Fruit fly (Drosophila melanogaster) whole organism, embryonic: Measurements from ENCODE around the gene CG2003.

ENCODE experiments used
- CG13287 ChIP-seq: fragments of 200-800 bp; sonication (Bioruptor generic); IDR thresholded peaks from 2 replicates; pipeline ENCODE4 v1.3.6; 2022; ENCODE audit warnings: missing biosample characterization, missing genetic modification characterization; ENCODE audit not compliant: partially characterized antibody
- CG13775 ChIP-seq: fragments of 200-800 bp; sonication (Bioruptor generic); optimal IDR thresholded peaks from 3 replicates; lab custom pipeline; 2017; ENCODE audit warnings: missing biosample characterization, mild to moderate bottlenecking, missing genetic modification characterization
- CG13894 ChIP-seq: fragments of 200-800 bp; sonication (Bioruptor generic); optimal IDR thresholded peaks from 3 replicates; lab custom pipeline; 2018; ENCODE audit warnings: missing biosample characterization, mild to moderate bottlenecking, missing genetic modification characterization, moderate library complexity
- CG14710 ChIP-seq: fragments of 200-800 bp; sonication (Bioruptor generic); optimal IDR thresholded peaks from 3 replicates; lab custom pipeline; 2019; ENCODE audit warnings: missing biosample characterization, mild to moderate bottlenecking, missing genetic modification characterization, moderate library complexity
- CG1602 ChIP-seq: fragments of 200-800 bp; sonication (Bioruptor generic); optimal IDR thresholded peaks from 3 replicates; lab custom pipeline; 2016; ENCODE audit warnings: missing biosample characterization, missing genetic modification characterization
- CG1603 ChIP-seq: fragments of 200-800 bp; sonication (Bioruptor generic); optimal IDR thresholded peaks from 2 replicates; lab custom pipeline; 2019; ENCODE audit warnings: missing biosample characterization, mild to moderate bottlenecking, missing genetic modification characterization, moderate library complexity
- CG16779 ChIP-seq: fragments of 200-800 bp; sonication (Bioruptor generic); IDR thresholded peaks from 2 replicates; pipeline ENCODE4 v1.3.6; 2022; ENCODE audit warnings: missing biosample characterization, missing genetic modification characterization
- CG17361 ChIP-seq: fragments of 200-800 bp; sonication (Bioruptor generic); IDR thresholded peaks from 3 replicates; pipeline ENCODE4 v1.3.6; 2022; ENCODE audit warnings: missing biosample characterization, missing genetic modification characterization
- CG17802 ChIP-seq: fragments of 200-800 bp; sonication (Bioruptor generic); optimal IDR thresholded peaks from 2 replicates; lab custom pipeline; 2018; ENCODE audit warnings: missing biosample characterization, mild to moderate bottlenecking, missing genetic modification characterization, moderate library complexity
- CG1792 ChIP-seq: fragments of 200-800 bp; sonication (Bioruptor generic); optimal IDR thresholded peaks from 2 replicates; lab custom pipeline; 2016; ENCODE audit warnings: missing biosample characterization, missing genetic modification characterization
- CG18011 ChIP-seq: fragments of 200-800 bp; sonication (Bioruptor generic); optimal IDR thresholded peaks from 2 replicates; lab custom pipeline; 2017; ENCODE audit warnings: missing biosample characterization, missing genetic modification characterization, mild to moderate bottlenecking, moderate library complexity, missing genotype
- CG5953 ChIP-seq: fragments of 200-800 bp; sonication (Bioruptor generic); IDR thresholded peaks from 2 replicates; pipeline ENCODE4 v1.3.6; 2022; ENCODE audit warnings: missing biosample characterization, missing genetic modification characterization
- CG6765 ChIP-seq: fragments of 200-800 bp; sonication (Bioruptor generic); optimal IDR thresholded peaks from 3 replicates; lab custom pipeline; 2017; ENCODE audit warnings: missing biosample characterization, mild to moderate bottlenecking, missing genetic modification characterization
- CG6813 ChIP-seq: fragments of 200-800 bp; sonication (Bioruptor generic); optimal IDR thresholded peaks from 2 replicates; lab custom pipeline; 2017; ENCODE audit warnings: missing biosample characterization, missing genetic modification characterization, mild to moderate bottlenecking, moderate library complexity, missing genetic modification reagents
- CG7786 ChIP-seq: fragments of 200-800 bp; sonication (Bioruptor generic); optimal IDR thresholded peaks from 2 replicates; lab custom pipeline; 2016; ENCODE audit warnings: missing biosample characterization, missing genetic modification characterization
- Deaf1 ChIP-seq: fragments of 200-800 bp; optimal IDR thresholded peaks from 3 replicates; lab custom pipeline; 2019; ENCODE audit warnings: missing biosample characterization, mild to moderate bottlenecking, missing genetic modification characterization, moderate library complexity
- Doc2 ChIP-seq: fragments of 200-800 bp; sonication (Bioruptor generic); IDR thresholded peaks from 2 replicates; pipeline ENCODE4 v1.3.6; 2022; ENCODE audit warnings: missing biosample characterization, missing genetic modification characterization
- Dref ChIP-seq: fragments of 200-800 bp; sonication (Bioruptor generic); IDR thresholded peaks from 2 replicates; pipeline ENCODE4 v1.3.6; 2022; ENCODE audit warnings: missing biosample characterization, missing genetic modification characterization
- GATAe ChIP-seq: fragments of 200-800 bp; sonication (Bioruptor generic); conservative IDR thresholded peaks from 2 replicates; pipeline ENCODE4 v1.3.6; 2022; ENCODE audit warnings: missing biosample characterization, missing genetic modification characterization
- Hand ChIP-seq: fragments of 200-800 bp; sonication (Bioruptor generic); optimal IDR thresholded peaks from 2 replicates; lab custom pipeline; 2017; ENCODE audit warnings: mild to moderate bottlenecking, missing biosample characterization, missing genetic modification reagents, missing genetic modification characterization
- Hmx ChIP-seq: fragments of 200-800 bp; sonication (Bioruptor generic); optimal IDR thresholded peaks from 2 replicates; lab custom pipeline; 2016; ENCODE audit warnings: missing biosample characterization, missing genetic modification characterization
- Hsf ChIP-seq: fragments of 200-800 bp; sonication (Bioruptor generic); optimal IDR thresholded peaks from 3 replicates; lab custom pipeline; 2016; ENCODE audit warnings: missing biosample characterization, missing genetic modification characterization
- Med ChIP-seq: fragments of 200-800 bp; sonication (Bioruptor generic); peaks from one replicate; lab custom pipeline; 2016; ENCODE audit warnings: missing biosample characterization, missing genetic modification characterization, mild to moderate bottlenecking, inconsistent platforms, moderate library complexity
- Neu2 ChIP-seq: fragments of 200-800 bp; sonication (Bioruptor generic); optimal IDR thresholded peaks from 3 replicates; lab custom pipeline; 2016; ENCODE audit warnings: missing biosample characterization, missing genetic modification characterization, borderline replicate concordance
- Nf-YA ChIP-seq: fragments of 200-800 bp; sonication (Bioruptor generic); IDR thresholded peaks from 2 replicates; pipeline ENCODE4 v1.3.6; 2022; ENCODE audit warnings: missing biosample characterization, missing genetic modification characterization
- Side ChIP-seq: fragments of 200-800 bp; sonication (Bioruptor generic); optimal IDR thresholded peaks from 2 replicates; lab custom pipeline; 2016; ENCODE audit warnings: missing biosample characterization, missing genetic modification characterization
- Sox100B ChIP-seq: fragments of 200-800 bp; sonication (Bioruptor generic); optimal IDR thresholded peaks from 3 replicates; lab custom pipeline; 2018; ENCODE audit warnings: missing biosample characterization, mild to moderate bottlenecking, missing genetic modification characterization
- Sox102F ChIP-seq: fragments of 200-800 bp; sonication (Bioruptor generic); optimal IDR thresholded peaks from 2 replicates; lab custom pipeline; 2018; ENCODE audit warnings: missing biosample characterization, mild to moderate bottlenecking, missing genetic modification characterization, moderate library complexity
- ab ChIP-seq: fragments of 200-800 bp; sonication (Bioruptor generic); optimal IDR thresholded peaks from 2 replicates; lab custom pipeline; 2016; ENCODE audit warnings: missing biosample characterization, missing genetic modification characterization
- bab2 ChIP-seq: fragments of 200-800 bp; sonication (Bioruptor generic); optimal IDR thresholded peaks from 2 replicates; lab custom pipeline; 2016; ENCODE audit warnings: missing biosample characterization, missing genetic modification characterization
- bcd ChIP-seq: fragments of 200-800 bp; sonication (Bioruptor generic); optimal IDR thresholded peaks from 2 replicates; lab custom pipeline; 2017; ENCODE audit warnings: missing biosample characterization, mild to moderate bottlenecking, missing genetic modification characterization
- chinmo ChIP-seq: fragments of 200-800 bp; sonication (Bioruptor generic); IDR thresholded peaks from 4 replicates; pipeline ENCODE4 v1.3.6; 2022; ENCODE audit warnings: missing biosample characterization, missing genetic modification characterization; ENCODE audit not compliant: partially characterized antibody
- crc ChIP-seq: fragments of 200-800 bp; sonication (Bioruptor generic); optimal IDR thresholded peaks from 2 replicates; lab custom pipeline; 2016; ENCODE audit warnings: missing biosample characterization, missing genetic modification characterization
- dan ChIP-seq: fragments of 200-800 bp; sonication (Bioruptor generic); IDR thresholded peaks from 2 replicates; pipeline ENCODE4 v1.3.6; 2022; ENCODE audit warnings: missing biosample characterization, missing genetic modification characterization
- dimm ChIP-seq: fragments of 200-800 bp; sonication (Bioruptor generic); IDR thresholded peaks from 2 replicates; pipeline ENCODE4 v1.3.6; 2022; ENCODE audit warnings: missing biosample characterization, missing genetic modification characterization
- fd102C ChIP-seq: fragments of 200-800 bp; sonication (Bioruptor generic); optimal IDR thresholded peaks from 2 replicates; lab custom pipeline; 2018; ENCODE audit warnings: missing biosample characterization, mild to moderate bottlenecking, missing genetic modification characterization, moderate library complexity
- fd64A ChIP-seq: fragments of 200-800 bp; sonication (Bioruptor generic); optimal IDR thresholded peaks from 3 replicates; lab custom pipeline; 2018; ENCODE audit warnings: missing biosample characterization, mild to moderate bottlenecking, missing genetic modification characterization
- gt ChIP-seq: fragments of 200-800 bp; sonication (Bioruptor generic); IDR thresholded peaks from 2 replicates; pipeline ENCODE4 v1.3.6; 2022; ENCODE audit warnings: missing biosample characterization, missing genetic modification characterization
- her ChIP-seq: fragments of 200-800 bp; sonication (Bioruptor generic); optimal IDR thresholded peaks from 2 replicates; lab custom pipeline; 2016; ENCODE audit warnings: missing biosample characterization, missing genetic modification characterization
- jigr1 ChIP-seq: fragments of 200-800 bp; sonication (Bioruptor generic); IDR thresholded peaks from 3 replicates; pipeline ENCODE4 v1.3.6; 2022; ENCODE audit warnings: missing biosample characterization, missing genetic modification characterization
- jing ChIP-seq: fragments of 200-800 bp; sonication (Bioruptor generic); optimal IDR thresholded peaks from 2 replicates; lab custom pipeline; 2018; ENCODE audit warnings: missing biosample characterization, mild to moderate bottlenecking, missing genetic modification characterization
- ken ChIP-seq: fragments of 200-800 bp; sonication (Bioruptor generic); IDR thresholded peaks from 3 replicates; pipeline ENCODE4 v1.3.6; 2022; ENCODE audit warnings: missing biosample characterization, missing genetic modification characterization
- kni ChIP-seq: fragments of 200-800 bp; sonication (Bioruptor generic); optimal IDR thresholded peaks from 3 replicates; lab custom pipeline; 2017; ENCODE audit warnings: mild to moderate bottlenecking, missing biosample characterization, missing genetic modification reagents, missing genetic modification characterization
- knrl ChIP-seq: fragments of 200-800 bp; sonication (Bioruptor generic); IDR thresholded peaks from 3 replicates; pipeline ENCODE4 v1.3.6; 2022; ENCODE audit warnings: missing biosample characterization, missing genetic modification characterization; ENCODE audit not compliant: partially characterized antibody
- pan ChIP-seq, 4 experiments: fragments of >200 bp in 3 of 4; fragments of 200-800 bp in 1 of 4; sonication (Bioruptor generic) in 1 of 4; optimal IDR thresholded peaks in 3 of 4; IDR thresholded peaks in 1 of 4; 2 replicates each; pipeline versions ENCODE4 v1.3.6 to Lab custom; 2017 to 2022; ENCODE audit warnings: missing biosample characterization in 2 of 4, missing genetic modification characterization in 2 of 4, mixed read lengths in 1 of 4
- row ChIP-seq: fragments of 200-800 bp; sonication (Bioruptor generic); IDR thresholded peaks from 3 replicates; pipeline ENCODE4 v1.3.6; 2022; ENCODE audit warnings: missing biosample characterization, missing genetic modification characterization
- schlank ChIP-seq: fragments of 200-800 bp; sonication (Bioruptor generic); optimal IDR thresholded peaks from 2 replicates; lab custom pipeline; 2018; ENCODE audit warnings: missing biosample characterization, mild to moderate bottlenecking, missing genetic modification characterization
- scrt ChIP-seq: fragments of 200-800 bp; sonication (Bioruptor generic); optimal IDR thresholded peaks from 2 replicates; lab custom pipeline; 2018; ENCODE audit warnings: missing biosample characterization, mild to moderate bottlenecking, missing genetic modification characterization, moderate library complexity
- sens ChIP-seq: fragments of 200-800 bp; sonication (Bioruptor generic); peaks from one replicate; lab custom pipeline; 2016; ENCODE audit warnings: missing biosample characterization, missing genetic modification characterization
- sens-2 ChIP-seq: fragments of 200-800 bp; sonication (Bioruptor generic); IDR thresholded peaks from 2 replicates; pipeline ENCODE4 v1.3.6; 2022; ENCODE audit warnings: missing biosample characterization, missing genetic modification characterization
- tgo ChIP-seq: fragments of 200-800 bp; sonication (Bioruptor generic); IDR thresholded peaks from 3 replicates; pipeline ENCODE4 v1.3.6; 2022; ENCODE audit warnings: missing biosample characterization, missing genetic modification characterization

The CG2003 gene

dm6 chr3R:31985603-31986002 is 7.7 kb downstream of the CG2003 start (continued):
- TF ChIP-seq tgo (GFP tag; lab: Robert Waterston, UW) = no peak
- no peak for TF ChIP-seq Side
- TF ChIP-seq Hmx (GFP tag; lab: Kevin White, UChicago) = no peak
- peak; percentile 95 for TF ChIP-seq CG13287 (GFP tag; lab: Robert Waterston, UW)
- TF ChIP-seq pan (optimal IDR thresholded peaks at IDR 0.05; lab: Kevin White, UChicago) = no peak
- TF ChIP-seq pan (GFP tag; optimal IDR thresholded peaks at IDR 0.05 in 1 of 2, IDR thresholded peaks at IDR 0.05 in 1 of 2) = no peak
- no peak for TF ChIP-seq gt
- TF ChIP-seq scrt (GFP tag; lab: Kevin White, UChicago) = no peak
- no peak for TF ChIP-seq dimm (GFP tag; lab: Robert Waterston, UW)
- no peak for TF ChIP-seq dan (GFP tag; lab: Robert Waterston, UW)
- TF ChIP-seq CG1792 = no peak
- TF ChIP-seq ken (GFP tag; lab: Robert Waterston, UW) = no peak
- TF ChIP-seq sens = peak; percentile 81
- no peak for TF ChIP-seq bcd (GFP tag; lab: Kevin White, UChicago)
- TF ChIP-seq row (GFP tag; lab: Robert Waterston, UW) = peak; percentile 59
- no peak for TF ChIP-seq CG5953
- TF ChIP-seq kni (GFP tag; lab: Kevin White, UChicago) = no peak
- no peak for TF ChIP-seq bab2 (GFP tag; lab: Kevin White, UChicago)
- TF ChIP-seq CG13894 (tag; lab: Kevin White, UChicago) = peak; percentile 29
- no peak for TF ChIP-seq CG17361 (GFP tag; lab: Robert Waterston, UW)
- TF ChIP-seq Sox100B (GFP tag; lab: Kevin White, UChicago) = no peak
- no peak for TF ChIP-seq CG17802
- TF ChIP-seq CG6765 (GFP tag; lab: Kevin White, UChicago) = no peak
- no peak for TF ChIP-seq Hand (GFP tag; lab: Kevin White, UChicago)
- peak; percentile 14 for TF ChIP-seq CG7786
- peak; percentile 97 for TF ChIP-seq chinmo
- TF ChIP-seq CG1602 (GFP tag; lab: Kevin White, UChicago) = no peak
- no peak for TF ChIP-seq CG16779
- TF ChIP-seq CG1603 (tag; lab: Kevin White, UChicago) = peak; percentile 60
- no peak for TF ChIP-seq jing
- no peak for TF ChIP-seq crc (GFP tag; lab: Kevin White, UChicago)
- no peak for TF ChIP-seq sens-2 (GFP tag; lab: Robert Waterston, UW)
- no peak for TF ChIP-seq Doc2
- peak; percentile 40 for TF ChIP-seq her (GFP tag; lab: Kevin White, UChicago)
- no peak for TF ChIP-seq CG18011 (GFP tag; lab: Kevin White, UChicago)
- peak; percentile 94 for TF ChIP-seq knrl (GFP tag; lab: Robert Waterston, UW)
- peak; percentile 25 for TF ChIP-seq CG14710 (tag; lab: Kevin White, UChicago)
- TF ChIP-seq Deaf1 (tag; lab: Kevin White, UChicago) = peak; percentile 21
- TF ChIP-seq Sox102F (GFP tag; lab: Kevin White, UChicago) = no peak
- no peak for TF ChIP-seq fd64A (GFP tag; lab: Kevin White, UChicago)
- TF ChIP-seq Med (GFP tag; lab: Kevin White, UChicago) = peak; percentile 89
- TF ChIP-seq CG13775 (GFP tag; lab: Kevin White, UChicago) = no peak
- no peak for TF ChIP-seq Neu2
- no peak for TF ChIP-seq jigr1 (GFP tag; lab: Robert Waterston, UW)
- TF ChIP-seq GATAe (GFP tag; lab: Robert Waterston, UW) = no peak
- TF ChIP-seq Nf-YA (GFP tag; lab: Robert Waterston, UW) = no peak
- TF ChIP-seq Hsf (GFP tag; lab: Kevin White, UChicago) = peak; percentile 12
- TF ChIP-seq Dref (GFP tag; lab: Robert Waterston, UW) = peak; percentile 98
- no peak for TF ChIP-seq ab (GFP tag; lab: Kevin White, UChicago)
- no peak for TF ChIP-seq fd102C (GFP tag; lab: Kevin White, UChicago)
- no peak for TF ChIP-seq CG6813
- no peak for TF ChIP-seq schlank (tag; lab: Kevin White, UChicago)
